Fruit fly (Drosophila melanogaster) whole organism, embryonic: ENCODE measurements around the gene Argk1.
A peak's percentile ranks its signal among the peaks of the same experiment; 100 is the strongest.

Experiments used
- Abd-B ChIP-seq: fragments of 200-800 bp; sonication (Bioruptor generic); optimal IDR thresholded peaks from 2 replicates; lab custom pipeline; 2018; ENCODE audit warnings: missing biosample characterization, mild to moderate bottlenecking, missing genetic modification characterization, moderate library complexity
- CG12219 ChIP-seq: fragments of 200-800 bp; sonication (Bioruptor generic); optimal IDR thresholded peaks from 3 replicates; lab custom pipeline; 2018; ENCODE audit warnings: missing biosample characterization, mild to moderate bottlenecking, missing genetic modification characterization
- CG12744 ChIP-seq: fragments of 200-800 bp; sonication (Bioruptor generic); optimal IDR thresholded peaks from 2 replicates; lab custom pipeline; 2016; ENCODE audit warnings: missing biosample characterization, missing genetic modification characterization
- CG13424 ChIP-seq: fragments of 200-800 bp; sonication (Bioruptor generic); optimal IDR thresholded peaks from 2 replicates; lab custom pipeline; 2019; ENCODE audit warnings: missing biosample characterization, mild to moderate bottlenecking, missing genetic modification characterization, moderate library complexity
- CG14441 ChIP-seq: fragments of 200-800 bp; sonication (Bioruptor generic); IDR thresholded peaks from 2 replicates; pipeline ENCODE4 v1.3.6; 2022; ENCODE audit warnings: missing biosample characterization, missing genetic modification characterization
- CG14667 ChIP-seq: fragments of 200-800 bp; sonication (Bioruptor generic); IDR thresholded peaks from 2 replicates; pipeline ENCODE4 v1.3.6; 2022; ENCODE audit warnings: missing biosample characterization, missing genetic modification characterization
- CG14710 ChIP-seq: fragments of 200-800 bp; sonication (Bioruptor generic); optimal IDR thresholded peaks from 3 replicates; lab custom pipeline; 2019; ENCODE audit warnings: missing biosample characterization, mild to moderate bottlenecking, missing genetic modification characterization, moderate library complexity
- CG15073 ChIP-seq: fragments of 200-800 bp; sonication (Bioruptor generic); optimal IDR thresholded peaks from 2 replicates; lab custom pipeline; 2016; ENCODE audit warnings: missing biosample characterization, missing genetic modification characterization
- CG16815 ChIP-seq: fragments of 200-800 bp; sonication (Bioruptor generic); optimal IDR thresholded peaks from 3 replicates; lab custom pipeline; 2017; ENCODE audit warnings: missing biosample characterization, mild to moderate bottlenecking, missing genetic modification characterization
- CG18764 ChIP-seq: fragments of 200-800 bp; sonication (Bioruptor generic); optimal IDR thresholded peaks from 3 replicates; lab custom pipeline; 2016; ENCODE audit warnings: missing biosample characterization, missing genetic modification characterization
- CG30403 ChIP-seq: fragments of 200-800 bp; sonication (Bioruptor generic); optimal IDR thresholded peaks from 3 replicates; lab custom pipeline; 2016; ENCODE audit warnings: missing biosample characterization, missing genetic modification characterization
- CG31388 ChIP-seq: fragments of 200-800 bp; sonication (Bioruptor generic); optimal IDR thresholded peaks from 2 replicates; lab custom pipeline; 2016; ENCODE audit warnings: missing biosample characterization, missing genetic modification characterization
- CG32772 ChIP-seq: fragments of 200-800 bp; sonication (Bioruptor generic); IDR thresholded peaks from 2 replicates; pipeline ENCODE4 v1.3.6; 2022; ENCODE audit warnings: missing biosample characterization, missing genetic modification characterization
- CG6175 ChIP-seq: fragments of 200-800 bp; sonication (Bioruptor generic); IDR thresholded peaks from 3 replicates; pipeline ENCODE4 v1.3.6; 2022; ENCODE audit warnings: missing biosample characterization, missing genetic modification characterization
- CG7372 ChIP-seq: fragments of 200-800 bp; sonication (Bioruptor generic); IDR thresholded peaks from 2 replicates; pipeline ENCODE4 v1.3.6; 2022; ENCODE audit warnings: missing biosample characterization, missing genetic modification characterization
- CG7745 ChIP-seq: fragments of 200-800 bp; sonication (Bioruptor generic); optimal IDR thresholded peaks from 2 replicates; lab custom pipeline; 2018; ENCODE audit warnings: missing biosample characterization, mild to moderate bottlenecking, missing genetic modification characterization, moderate library complexity
- CG8281 ChIP-seq: fragments of 200-800 bp; sonication (Bioruptor generic); optimal IDR thresholded peaks from 2 replicates; lab custom pipeline; 2018; ENCODE audit warnings: missing biosample characterization, mild to moderate bottlenecking, missing genetic modification characterization, moderate library complexity
- CG9817 ChIP-seq: fragments of 200-800 bp; sonication (Bioruptor generic); optimal IDR thresholded peaks from 2 replicates; lab custom pipeline; 2018; ENCODE audit warnings: missing biosample characterization, mild to moderate bottlenecking, missing genetic modification characterization, moderate library complexity
- Eip74EF ChIP-seq, 2 experiments: fragments of 200-800 bp in 1 of 2; fragments of >200 bp in 1 of 2; sonication (Bioruptor generic) in 1 of 2; optimal IDR thresholded peaks; 2 replicates each; lab custom pipeline; 2017 to 2019; ENCODE audit warnings: missing biosample characterization in 2 of 2, missing genetic modification characterization in 2 of 2, mild to moderate bottlenecking in 1 of 2, moderate library complexity in 1 of 2
- HLHmδ ChIP-seq: fragments of 200-800 bp; sonication (Bioruptor generic); optimal IDR thresholded peaks from 2 replicates; lab custom pipeline; 2018; ENCODE audit warnings: missing biosample characterization, mild to moderate bottlenecking, missing genetic modification characterization, moderate library complexity
- Hr51 ChIP-seq, 2 experiments: fragments of 200-800 bp; sonication (Bioruptor generic); optimal IDR thresholded peaks; 2 replicates in 1 of 2; 3 replicates in 1 of 2; lab custom pipeline; 2016 to 2018; ENCODE audit warnings: missing biosample characterization in 2 of 2, missing genetic modification characterization in 2 of 2, mild to moderate bottlenecking in 1 of 2, moderate library complexity in 1 of 2
- Max ChIP-seq: fragments of 200-800 bp; sonication (Bioruptor generic); optimal IDR thresholded peaks from 2 replicates; lab custom pipeline; 2016; ENCODE audit warnings: missing biosample characterization, mild to moderate bottlenecking, missing genetic modification characterization
- Mes4 ChIP-seq: fragments of 200-800 bp; sonication (Bioruptor generic); optimal IDR thresholded peaks from 2 replicates; lab custom pipeline; 2016; ENCODE audit warnings: missing biosample characterization, missing genetic modification characterization
- Nf-YA ChIP-seq: fragments of 200-800 bp; sonication (Bioruptor generic); IDR thresholded peaks from 2 replicates; pipeline ENCODE4 v1.3.6; 2022; ENCODE audit warnings: missing biosample characterization, missing genetic modification characterization
- Nf-YC ChIP-seq: fragments of 200-800 bp; optimal IDR thresholded peaks from 3 replicates; lab custom pipeline; 2019; ENCODE audit warnings: missing biosample characterization, mild to moderate bottlenecking, missing genetic modification characterization, moderate library complexity
- Opbp ChIP-seq: fragments of 200-800 bp; sonication (Bioruptor generic); IDR thresholded peaks from 3 replicates; pipeline ENCODE4 v1.3.6; 2022; ENCODE audit warnings: missing biosample characterization, missing genetic modification characterization; ENCODE audit not compliant: partially characterized antibody
- Sox102F ChIP-seq: fragments of 200-800 bp; sonication (Bioruptor generic); optimal IDR thresholded peaks from 2 replicates; lab custom pipeline; 2018; ENCODE audit warnings: missing biosample characterization, mild to moderate bottlenecking, missing genetic modification characterization, moderate library complexity
- Ssrp ChIP-seq: fragments of 200-800 bp; sonication (Bioruptor generic); optimal IDR thresholded peaks from 2 replicates; lab custom pipeline; 2018; ENCODE audit warnings: missing biosample characterization, mild to moderate bottlenecking, missing genetic modification characterization, moderate library complexity
- TFAM ChIP-seq: fragments of 200-800 bp; sonication (Bioruptor generic); optimal IDR thresholded peaks from 2 replicates; lab custom pipeline; 2017; ENCODE audit warnings: missing biosample characterization, missing genetic modification characterization, inconsistent platforms
- Trl ChIP-seq, 3 experiments: fragments of >200 bp in 2 of 3; fragments of 200-800 bp in 1 of 3; sonication (Bioruptor generic) in 1 of 3; optimal IDR thresholded peaks; 2 replicates in 1 of 3; 3 replicates in 2 of 3; lab custom pipeline; 2016 to 2017; ENCODE audit warnings: missing biosample characterization in 1 of 3, missing genetic modification characterization in 1 of 3
- Xrp1 ChIP-seq: fragments of 200-800 bp; sonication (Bioruptor generic); IDR thresholded peaks from 2 replicates; pipeline ENCODE4 v1.3.6; 2022; ENCODE audit warnings: missing biosample characterization, missing genetic modification characterization
- emc ChIP-seq: fragments of 200-800 bp; sonication (Bioruptor generic); optimal IDR thresholded peaks from 2 replicates; lab custom pipeline; 2016; ENCODE audit warnings: missing biosample characterization, missing genetic modification characterization
- eve ChIP-seq, 2 experiments: fragments of >200 bp; optimal IDR thresholded peaks; 2 replicates each; lab custom pipeline; 2017; ENCODE audit warnings: missing biosample characterization in 2 of 2, missing genetic modification characterization in 2 of 2
- exex ChIP-seq: fragments of 200-800 bp; sonication (Bioruptor generic); optimal IDR thresholded peaks from 4 replicates; lab custom pipeline; 2018; ENCODE audit warnings: missing biosample characterization, mild to moderate bottlenecking, missing genetic modification characterization, moderate library complexity
- hbn ChIP-seq: fragments of 200-800 bp; sonication (Bioruptor generic); IDR thresholded peaks from 2 replicates; pipeline ENCODE4 v1.3.6; 2022; ENCODE audit warnings: missing biosample characterization, missing genetic modification characterization; ENCODE audit not compliant: partially characterized antibody
- hkb ChIP-seq, 2 experiments: fragments of 200-800 bp in 1 of 2; fragments of >200 bp in 1 of 2; sonication (Bioruptor generic) in 1 of 2; IDR thresholded peaks in 1 of 2; optimal IDR thresholded peaks in 1 of 2; 2 replicates each; pipeline versions ENCODE4 v1.3.6 to Lab custom; 2017 to 2022; ENCODE audit warnings: missing biosample characterization in 1 of 2, missing genetic modification characterization in 1 of 2
- jigr1 ChIP-seq: fragments of 200-800 bp; sonication (Bioruptor generic); IDR thresholded peaks from 3 replicates; pipeline ENCODE4 v1.3.6; 2022; ENCODE audit warnings: missing biosample characterization, missing genetic modification characterization
- ken ChIP-seq: fragments of 200-800 bp; sonication (Bioruptor generic); IDR thresholded peaks from 3 replicates; pipeline ENCODE4 v1.3.6; 2022; ENCODE audit warnings: missing biosample characterization, missing genetic modification characterization
- kni ChIP-seq: fragments of 200-800 bp; sonication (Bioruptor generic); optimal IDR thresholded peaks from 3 replicates; lab custom pipeline; 2017; ENCODE audit warnings: mild to moderate bottlenecking, missing biosample characterization, missing genetic modification reagents, missing genetic modification characterization
- pho ChIP-seq: fragments of 200-800 bp; sonication (Bioruptor generic); optimal IDR thresholded peaks from 2 replicates; lab custom pipeline; 2016; ENCODE audit warnings: missing biosample characterization, missing genetic modification characterization
- salm ChIP-seq: fragments of 200-800 bp; sonication (Bioruptor generic); optimal IDR thresholded peaks from 2 replicates; lab custom pipeline; 2018; ENCODE audit warnings: missing biosample characterization, mild to moderate bottlenecking, missing genetic modification characterization
- sc ChIP-seq, 3 experiments: fragments of >200 bp in 2 of 3; fragments of 200-800 bp in 1 of 3; sonication (Bioruptor generic) in 1 of 3; optimal IDR thresholded peaks; 2 replicates in 2 of 3; 3 replicates in 1 of 3; lab custom pipeline; 2017; ENCODE audit warnings: mild to moderate bottlenecking in 1 of 3, missing biosample characterization in 1 of 3, missing genetic modification characterization in 1 of 3, missing genetic modification reagents in 1 of 3
- shn ChIP-seq: fragments of 200-800 bp; sonication (Bioruptor generic); optimal IDR thresholded peaks from 3 replicates; lab custom pipeline; 2016; ENCODE audit warnings: missing biosample characterization, missing genetic modification characterization
- sima ChIP-seq: fragments of 200-800 bp; sonication (Bioruptor generic); optimal IDR thresholded peaks from 2 replicates; lab custom pipeline; 2016; ENCODE audit warnings: missing biosample characterization, missing genetic modification characterization
- ssp ChIP-seq: fragments of 200-800 bp; sonication (Bioruptor generic); IDR thresholded peaks from 2 replicates; pipeline ENCODE4 v1.3.6; 2022; ENCODE audit warnings: missing biosample characterization, missing genetic modification characterization
- stc ChIP-seq: fragments of 200-800 bp; sonication (Bioruptor generic); IDR thresholded peaks from 2 replicates; pipeline ENCODE4 v1.3.6; 2022; ENCODE audit warnings: missing biosample characterization, missing genetic modification characterization
- wek ChIP-seq: fragments of 200-800 bp; sonication (Bioruptor generic); optimal IDR thresholded peaks from 3 replicates; lab custom pipeline; 2018; ENCODE audit warnings: missing biosample characterization, mild to moderate bottlenecking, missing genetic modification characterization, moderate library complexity
- zf30C ChIP-seq: fragments of 200-800 bp; sonication (Bioruptor generic); optimal IDR thresholded peaks from 3 replicates; lab custom pipeline; 2018; ENCODE audit warnings: missing biosample characterization, mild to moderate bottlenecking, missing genetic modification characterization

The Argk1 gene

DNA sequence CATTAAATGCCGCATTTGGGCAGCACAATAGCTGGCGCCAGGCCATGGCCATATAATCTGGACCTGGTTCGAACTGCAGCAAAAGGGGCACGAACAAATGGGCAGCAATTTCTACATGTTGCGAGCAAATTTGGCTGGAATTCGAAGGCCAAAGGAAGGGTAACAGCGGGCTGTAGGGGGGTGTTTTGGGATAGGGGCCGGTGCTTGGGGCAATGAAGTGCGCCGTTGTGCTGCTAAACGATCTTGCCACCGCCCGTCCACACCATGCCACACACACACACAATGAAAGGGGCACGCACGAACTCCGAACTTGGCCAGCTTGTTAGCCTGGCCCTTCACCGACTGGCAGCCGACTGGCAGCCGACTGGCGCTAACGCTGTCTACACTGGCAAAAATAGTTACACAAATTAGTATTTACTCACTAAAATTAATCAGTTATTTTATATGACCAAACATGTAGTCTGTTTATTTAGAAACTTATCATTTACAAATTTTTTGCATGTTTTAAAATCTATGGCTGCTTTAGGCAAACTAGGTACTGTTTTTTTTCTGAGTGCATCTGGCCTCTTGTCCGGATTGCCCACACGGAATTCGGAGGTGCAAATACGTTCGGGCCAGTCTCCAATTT, 31.7 kb downstream of the Argk1 start (continued):
- TF ChIP-seq sima (GFP tag; lab: Kevin White, UChicago), result no peak
- peak; percentile 43; the same call in 1 of the 3 replicates for TF ChIP-seq jigr1 (GFP tag; lab: Robert Waterston, UW)
- TF ChIP-seq CG9817 (tag; lab: Kevin White, UChicago), result no peak
- no peak for TF ChIP-seq HLHmδ (GFP tag; lab: Kevin White, UChicago)
- TF ChIP-seq CG12744 (GFP tag; lab: Kevin White, UChicago), result no peak
- TF ChIP-seq CG32772 (GFP tag; lab: Robert Waterston, UW), result peak; percentile 74
- peak; percentile 55 for TF ChIP-seq CG14667 (GFP tag; lab: Robert Waterston, UW)
- no peak for TF ChIP-seq hkb (optimal IDR thresholded peaks at IDR 0.05; lab: Kevin White, UChicago)
- peak; percentile 75 for TF ChIP-seq hkb (GFP tag; IDR thresholded peaks at IDR 0.05; lab: Robert Waterston, UW)
- TF ChIP-seq CG15073 (GFP tag; lab: Kevin White, UChicago), result no peak
- TF ChIP-seq Nf-YC (tag; lab: Kevin White, UChicago), result no peak
- no peak for TF ChIP-seq exex (tag; lab: Kevin White, UChicago)
- TF ChIP-seq Sox102F (GFP tag; lab: Kevin White, UChicago), result peak; percentile 50
- TF ChIP-seq CG6175 (GFP tag; lab: Robert Waterston, UW), result no peak
- TF ChIP-seq CG30403 (GFP tag; lab: Kevin White, UChicago), result no peak
- peak; percentile 70 for TF ChIP-seq CG14441
- peak; percentile 41 for TF ChIP-seq TFAM (GFP tag; lab: Kevin White, UChicago)
- no peak for TF ChIP-seq hbn (GFP tag; lab: Robert Waterston, UW)
- no peak for TF ChIP-seq Trl (optimal IDR thresholded peaks at IDR 0.05; lab: Kevin White, UChicago)
- TF ChIP-seq Trl (GFP tag; optimal IDR thresholded peaks at IDR 0.05; lab: Kevin White, UChicago), result no peak
- peak; percentile 44 for TF ChIP-seq kni (GFP tag; lab: Kevin White, UChicago)
- TF ChIP-seq stc (GFP tag; lab: Robert Waterston, UW), result peak; percentile 67; the same call in 1 of the 2 replicates
- peak; percentile 17 for TF ChIP-seq CG7372 (GFP tag; lab: Robert Waterston, UW)
- TF ChIP-seq pho (GFP tag; lab: Kevin White, UChicago), result no peak
- peak; percentile 91 for TF ChIP-seq Xrp1
- TF ChIP-seq CG18764 (GFP tag; lab: Kevin White, UChicago), result peak; percentile 55
- TF ChIP-seq CG8281 (tag; lab: Kevin White, UChicago), result no peak
- TF ChIP-seq CG31388 (GFP tag; lab: Kevin White, UChicago), result peak; percentile 39
- peak; percentile 22 for TF ChIP-seq Ssrp (tag; lab: Kevin White, UChicago)
- TF ChIP-seq Opbp (GFP tag; lab: Robert Waterston, UW), result no peak
- TF ChIP-seq wek (GFP tag; lab: Kevin White, UChicago), result no peak
- TF ChIP-seq Hr51 (GFP tag; optimal IDR thresholded peaks at IDR 0.05; lab: Kevin White, UChicago), result peak in 1 of 2 experiments; percentile 17
- peak; percentile 37 for TF ChIP-seq zf30C
- TF ChIP-seq Max (GFP tag; lab: Kevin White, UChicago), result peak; percentile 56
- TF ChIP-seq emc (GFP tag; lab: Kevin White, UChicago), result no peak
- TF ChIP-seq CG16815 (GFP tag; lab: Kevin White, UChicago), result peak; percentile 34
- peak; percentile 38 for TF ChIP-seq CG13424
- TF ChIP-seq shn, result no peak
- peak; percentile 23 for TF ChIP-seq Mes4 (GFP tag; lab: Kevin White, UChicago)
- peak; percentile 83 for TF ChIP-seq CG14710
- no peak for TF ChIP-seq eve (GFP tag; optimal IDR thresholded peaks at IDR 0.05; lab: Kevin White, UChicago)
- no peak for TF ChIP-seq salm (tag; lab: Kevin White, UChicago)
- no peak for TF ChIP-seq CG12219 (GFP tag; lab: Kevin White, UChicago)
- peak; percentile 63 for TF ChIP-seq ssp (GFP tag; lab: Robert Waterston, UW)
- no peak for TF ChIP-seq CG7745 (tag; lab: Kevin White, UChicago)
- peak in 1 of 2 experiments; percentile 20 for TF ChIP-seq Eip74EF (GFP tag; optimal IDR thresholded peaks at IDR 0.05; lab: Kevin White, UChicago)
- TF ChIP-seq Nf-YA (GFP tag; lab: Robert Waterston, UW), result 0 out of 2 replicates have a peak, but pooled peaks have one; percentile 28
- TF ChIP-seq ken (GFP tag; lab: Robert Waterston, UW), result no peak
- no peak for TF ChIP-seq sc (optimal IDR thresholded peaks at IDR 0.05; lab: Kevin White, UChicago)
- TF ChIP-seq sc (GFP tag; optimal IDR thresholded peaks at IDR 0.05; lab: Kevin White, UChicago), result peak; percentile 46
- TF ChIP-seq Abd-B (GFP tag; lab: Kevin White, UChicago), result no peak
